Fruit fly (Drosophila melanogaster) whole organism, embryonic: Measurements from ENCODE around the gene meep.

Experiments
- Antp ChIP-seq: fragments of 200-800 bp; sonication (Bioruptor generic); optimal IDR thresholded peaks from 3 replicates; lab custom pipeline; 2016; ENCODE audit warnings: missing biosample characterization, missing genetic modification characterization
- CG11456 ChIP-seq: fragments of 200-800 bp; sonication (Bioruptor generic); IDR thresholded peaks from 3 replicates; pipeline ENCODE4 v1.3.6; 2022; ENCODE audit warnings: missing biosample characterization, missing genetic modification characterization
- CG11504 ChIP-seq: fragments of 200-800 bp; sonication (Bioruptor generic); optimal IDR thresholded peaks from 3 replicates; lab custom pipeline; 2019; ENCODE audit warnings: missing biosample characterization, mild to moderate bottlenecking, missing genetic modification characterization, moderate library complexity
- CG11560 ChIP-seq: fragments of 200-800 bp; sonication (Bioruptor generic); IDR thresholded peaks from 3 replicates; pipeline ENCODE4 v1.3.6; 2022; ENCODE audit warnings: missing biosample characterization, missing genetic modification characterization
- CG11696 ChIP-seq: fragments of 200-800 bp; sonication (Bioruptor generic); IDR thresholded peaks from 2 replicates; pipeline ENCODE4 v1.3.6; 2022; ENCODE audit warnings: missing biosample characterization, missing genetic modification characterization
- CG12219 ChIP-seq: fragments of 200-800 bp; sonication (Bioruptor generic); optimal IDR thresholded peaks from 3 replicates; lab custom pipeline; 2018; ENCODE audit warnings: missing biosample characterization, mild to moderate bottlenecking, missing genetic modification characterization
- CG13296 ChIP-seq: fragments of 200-800 bp; sonication (Bioruptor generic); optimal IDR thresholded peaks from 3 replicates; lab custom pipeline; 2018; ENCODE audit warnings: missing biosample characterization, mild to moderate bottlenecking, missing genetic modification characterization
- CG15269 ChIP-seq: fragments of 200-800 bp; sonication (Bioruptor generic); optimal IDR thresholded peaks from 2 replicates; lab custom pipeline; 2018; ENCODE audit warnings: missing biosample characterization, mild to moderate bottlenecking, missing genetic modification characterization, moderate library complexity
- CG17328 ChIP-seq: fragments of 200-800 bp; sonication (Bioruptor generic); IDR thresholded peaks from 2 replicates; pipeline ENCODE4 v1.3.6; 2022; ENCODE audit warnings: missing biosample characterization, missing genetic modification characterization
- CG18011 ChIP-seq: fragments of 200-800 bp; sonication (Bioruptor generic); optimal IDR thresholded peaks from 2 replicates; lab custom pipeline; 2017; ENCODE audit warnings: missing biosample characterization, missing genetic modification characterization, mild to moderate bottlenecking, moderate library complexity, missing genotype
- CG1832 ChIP-seq: fragments of 200-800 bp; sonication (Bioruptor generic); optimal IDR thresholded peaks from 2 replicates; lab custom pipeline; 2017; ENCODE audit warnings: missing biosample characterization, mild to moderate bottlenecking, missing genetic modification characterization, inconsistent platforms
- CG18764 ChIP-seq: fragments of 200-800 bp; sonication (Bioruptor generic); optimal IDR thresholded peaks from 3 replicates; lab custom pipeline; 2016; ENCODE audit warnings: missing biosample characterization, missing genetic modification characterization
- CG2678 ChIP-seq: fragments of 200-800 bp; sonication (Bioruptor generic); optimal IDR thresholded peaks from 3 replicates; lab custom pipeline; 2019; ENCODE audit warnings: missing biosample characterization, mild to moderate bottlenecking, missing genetic modification characterization, moderate library complexity
- CG32532 ChIP-seq: fragments of 200-800 bp; sonication (Bioruptor generic); IDR thresholded peaks from 2 replicates; pipeline ENCODE4 v1.3.6; 2022; ENCODE audit warnings: missing biosample characterization, missing genetic modification characterization
- CG7786 ChIP-seq: fragments of 200-800 bp; sonication (Bioruptor generic); optimal IDR thresholded peaks from 2 replicates; lab custom pipeline; 2016; ENCODE audit warnings: missing biosample characterization, missing genetic modification characterization
- CG8290 ChIP-seq, 3 experiments: fragments of 200-800 bp; sonication (Bioruptor generic); optimal IDR thresholded peaks; 2 replicates each; lab custom pipeline; 2016 to 2019; ENCODE audit warnings: missing biosample characterization in 3 of 3, missing genetic modification characterization in 3 of 3, mild to moderate bottlenecking in 2 of 3, moderate library complexity in 1 of 3
- CG8765 ChIP-seq: fragments of 200-800 bp; sonication (Bioruptor generic); IDR thresholded peaks from 2 replicates; pipeline ENCODE4 v1.3.6; 2022; ENCODE audit warnings: missing biosample characterization, missing genetic modification characterization
- CG8944 ChIP-seq: fragments of 200-800 bp; sonication (Bioruptor generic); optimal IDR thresholded peaks from 3 replicates; lab custom pipeline; 2016; ENCODE audit warnings: missing biosample characterization, missing genetic modification characterization
- CG9215 ChIP-seq: fragments of 200-800 bp; sonication (Bioruptor generic); IDR thresholded peaks from 2 replicates; pipeline ENCODE4 v1.3.6; 2022; ENCODE audit warnings: missing biosample characterization, missing genetic modification characterization
- CG9932 ChIP-seq: fragments of 200-800 bp; sonication (Bioruptor generic); IDR thresholded peaks from 2 replicates; pipeline ENCODE4 v1.3.6; 2022; ENCODE audit warnings: missing biosample characterization, missing genetic modification characterization
- Ets65A ChIP-seq: fragments of 200-800 bp; sonication (Bioruptor generic); peaks from one replicate; lab custom pipeline; 2016; ENCODE audit warnings: missing biosample characterization, missing genetic modification characterization
- Fer1 ChIP-seq: fragments of 200-800 bp; sonication (Bioruptor generic); optimal IDR thresholded peaks from 2 replicates; lab custom pipeline; 2017; ENCODE audit warnings: missing biosample characterization, mild to moderate bottlenecking, missing genetic modification characterization
- MESR4 ChIP-seq: fragments of 200-800 bp; sonication (Bioruptor generic); optimal IDR thresholded peaks from 2 replicates; lab custom pipeline; 2018; ENCODE audit warnings: missing biosample characterization, mild to moderate bottlenecking, missing genetic modification characterization, moderate library complexity
- Med ChIP-seq: fragments of 200-800 bp; sonication (Bioruptor generic); peaks from one replicate; lab custom pipeline; 2016; ENCODE audit warnings: missing biosample characterization, missing genetic modification characterization, mild to moderate bottlenecking, inconsistent platforms, moderate library complexity
- NfI ChIP-seq: fragments of 200-800 bp; sonication (Bioruptor generic); optimal IDR thresholded peaks from 3 replicates; lab custom pipeline; 2018; ENCODE audit warnings: missing biosample characterization, mild to moderate bottlenecking, missing genetic modification characterization, moderate library complexity
- Oli ChIP-seq: fragments of 200-800 bp; sonication (Bioruptor generic); optimal IDR thresholded peaks from 2 replicates; lab custom pipeline; 2018; ENCODE audit warnings: missing biosample characterization, mild to moderate bottlenecking, missing genetic modification characterization, moderate library complexity
- Pdp1 ChIP-seq, 2 experiments: fragments of 200-800 bp; sonication (Bioruptor generic); optimal IDR thresholded peaks; 3 replicates each; lab custom pipeline; 2016; ENCODE audit warnings: missing biosample characterization in 2 of 2, missing genetic modification characterization in 2 of 2, mild to moderate bottlenecking in 1 of 2, moderate library complexity in 1 of 2
- Ptx1 ChIP-seq: fragments of 200-800 bp; sonication (Bioruptor generic); IDR thresholded peaks from 2 replicates; pipeline ENCODE4 v1.3.6; 2022; ENCODE audit warnings: missing biosample characterization, missing genetic modification characterization
- Scr ChIP-seq: fragments of 200-800 bp; sonication (Bioruptor generic); IDR thresholded peaks from 2 replicates; pipeline ENCODE4 v1.3.6; 2022; ENCODE audit warnings: missing biosample characterization, missing genetic modification characterization; ENCODE audit not compliant: partially characterized antibody
- Sry-β ChIP-seq: fragments of 200-800 bp; sonication (Bioruptor generic); optimal IDR thresholded peaks from 2 replicates; lab custom pipeline; 2018; ENCODE audit warnings: missing biosample characterization, mild to moderate bottlenecking, missing genetic modification characterization, moderate library complexity
- Usf ChIP-seq: fragments of 200-800 bp; sonication (Bioruptor generic); optimal IDR thresholded peaks from 2 replicates; lab custom pipeline; 2017; ENCODE audit warnings: missing genotype, missing biosample characterization, missing genetic modification characterization
- ase ChIP-seq: fragments of 200-800 bp; sonication (Bioruptor generic); IDR thresholded peaks from 3 replicates; pipeline ENCODE4 v1.3.6; 2022; ENCODE audit warnings: missing biosample characterization, missing genetic modification characterization
- bowl ChIP-seq: fragments of 200-800 bp; sonication (Bioruptor generic); IDR thresholded peaks from 2 replicates; pipeline ENCODE4 v1.3.6; 2022; ENCODE audit warnings: missing biosample characterization, missing genetic modification characterization
- da ChIP-seq: fragments of 200-800 bp; sonication (Bioruptor generic); optimal IDR thresholded peaks from 2 replicates; lab custom pipeline; 2016; ENCODE audit warnings: missing biosample characterization, missing genetic modification characterization
- dmrt99B ChIP-seq: fragments of 200-800 bp; sonication (Bioruptor generic); optimal IDR thresholded peaks from 2 replicates; lab custom pipeline; 2018; ENCODE audit warnings: missing biosample characterization, mild to moderate bottlenecking, missing genetic modification characterization, moderate library complexity
- esg ChIP-seq: fragments of 200-800 bp; sonication (Bioruptor generic); conservative IDR thresholded peaks from 2 replicates; pipeline ENCODE4 v1.3.6; 2022; ENCODE audit warnings: missing biosample characterization, missing genetic modification characterization
- lab ChIP-seq: fragments of 200-800 bp; sonication (Bioruptor generic); optimal IDR thresholded peaks from 3 replicates; lab custom pipeline; 2017; ENCODE audit warnings: missing biosample characterization, missing genetic modification characterization, mild to moderate bottlenecking, moderate library complexity, missing genetic modification reagents
- lmd ChIP-seq: fragments of 200-800 bp; sonication (Bioruptor generic); IDR thresholded peaks from 2 replicates; pipeline ENCODE4 v1.3.6; 2022; ENCODE audit warnings: missing biosample characterization, missing genetic modification characterization
- luna ChIP-seq: fragments of 200-800 bp; sonication (Bioruptor generic); optimal IDR thresholded peaks from 2 replicates; lab custom pipeline; 2016; ENCODE audit warnings: missing biosample characterization, missing genetic modification characterization
- mam ChIP-seq: fragments of 200-800 bp; sonication (Bioruptor generic); optimal IDR thresholded peaks from 3 replicates; lab custom pipeline; 2016; ENCODE audit warnings: missing biosample characterization, missing genetic modification characterization
- prd ChIP-seq, 3 experiments: fragments of >200 bp in 2 of 3; fragments of 200-800 bp in 1 of 3; sonication (Bioruptor generic) in 1 of 3; optimal IDR thresholded peaks in 2 of 3; IDR thresholded peaks in 1 of 3; 2 replicates in 2 of 3; 3 replicates in 1 of 3; pipeline versions ENCODE4 v1.3.6 to Lab custom; 2017 to 2022; ENCODE audit warnings: missing biosample characterization in 1 of 3, missing genetic modification characterization in 1 of 3
- pzg ChIP-seq: fragments of 200-800 bp; sonication (Bioruptor generic); optimal IDR thresholded peaks from 3 replicates; lab custom pipeline; 2018; ENCODE audit warnings: missing biosample characterization, mild to moderate bottlenecking, missing genetic modification characterization, moderate library complexity
- ranshi ChIP-seq: fragments of 200-800 bp; sonication (Bioruptor generic); IDR thresholded peaks from 2 replicates; pipeline ENCODE4 v1.3.6; 2022; ENCODE audit warnings: missing biosample characterization, missing genetic modification characterization
- scrt ChIP-seq: fragments of 200-800 bp; sonication (Bioruptor generic); optimal IDR thresholded peaks from 2 replicates; lab custom pipeline; 2018; ENCODE audit warnings: missing biosample characterization, mild to moderate bottlenecking, missing genetic modification characterization, moderate library complexity
- sd ChIP-seq: fragments of 200-800 bp; sonication (Bioruptor generic); optimal IDR thresholded peaks from 3 replicates; lab custom pipeline; 2018; ENCODE audit warnings: missing biosample characterization, mild to moderate bottlenecking, missing genetic modification characterization, moderate library complexity
- sim ChIP-seq: fragments of 200-800 bp; sonication (Bioruptor generic); IDR thresholded peaks from 2 replicates; pipeline ENCODE4 v1.3.6; 2022; ENCODE audit warnings: missing biosample characterization, missing genetic modification characterization
- tgo ChIP-seq: fragments of 200-800 bp; sonication (Bioruptor generic); IDR thresholded peaks from 3 replicates; pipeline ENCODE4 v1.3.6; 2022; ENCODE audit warnings: missing biosample characterization, missing genetic modification characterization
- twi ChIP-seq: fragments of 200-800 bp; optimal IDR thresholded peaks from 2 replicates; lab custom pipeline; 2019; ENCODE audit warnings: missing biosample characterization, mild to moderate bottlenecking, missing genetic modification characterization, moderate library complexity
- unpg ChIP-seq: fragments of 200-800 bp; sonication (Bioruptor generic); optimal IDR thresholded peaks from 3 replicates; lab custom pipeline; 2018; ENCODE audit warnings: missing biosample characterization, mild to moderate bottlenecking, missing genetic modification characterization, moderate library complexity
- vfl ChIP-seq: fragments of 200-800 bp; sonication (Bioruptor generic); optimal IDR thresholded peaks from 2 replicates; lab custom pipeline; 2016; ENCODE audit warnings: missing biosample characterization, missing genetic modification characterization

meep gene

dm6 chr3L:1183467-1183866, 19.4 kb downstream of the meep start (continued):
- TF ChIP-seq Sry-β (GFP tag; lab: Kevin White, UChicago) (no peak), CG8944 (GFP tag; lab: Kevin White, UChicago) (no peak), Scr (GFP tag; lab: Robert Waterston, UW) (no peak), CG18011 (GFP tag; lab: Kevin White, UChicago) (no peak), dmrt99B (tag; lab: Kevin White, UChicago) (peak; percentile 29), Usf (GFP tag; lab: Kevin White, UChicago) (no peak), CG9215 (GFP tag; lab: Robert Waterston, UW) (peak; percentile 37; the same call in 1 of the 2 replicates), lab (GFP tag; lab: Kevin White, UChicago) (peak; percentile 53), CG17328 (0 out of 2 replicates have a peak, but pooled peaks have one; percentile 13), MESR4 (GFP tag; lab: Kevin White, UChicago) (no peak), CG11504 (tag; lab: Kevin White, UChicago) (peak; percentile 27), NfI (GFP tag; lab: Kevin White, UChicago) (no peak), bowl (GFP tag; lab: Robert Waterston, UW) (no peak), CG8290 (GFP tag; optimal IDR thresholded peaks at IDR 0.05; lab: Kevin White, UChicago) (no peak), CG8290 (tag; optimal IDR thresholded peaks at IDR 0.05; lab: Kevin White, UChicago) (peak in 1 of 2 experiments; percentile 60), Ets65A (GFP tag; lab: Kevin White, UChicago) (peak; percentile 87), esg (GFP tag; lab: Robert Waterston, UW) (no peak), CG11696 (no peak), Ptx1 (GFP tag; lab: Robert Waterston, UW) (peak; percentile 35; the same call in 1 of the 2 replicates), prd (optimal IDR thresholded peaks at IDR 0.05; lab: Kevin White, UChicago) (no peak), prd (GFP tag; IDR thresholded peaks at IDR 0.05; lab: Robert Waterston, UW) (peak; percentile 28; the same call in 1 of the 3 replicates), CG1832 (GFP tag; lab: Kevin White, UChicago) (no peak), CG15269 (tag; lab: Kevin White, UChicago) (peak; percentile 14), CG8765 (GFP tag; lab: Robert Waterston, UW) (no peak), vfl (GFP tag; lab: Kevin White, UChicago) (no peak), CG18764 (GFP tag; lab: Kevin White, UChicago) (no peak), da (GFP tag; lab: Kevin White, UChicago) (no peak), sd (tag; lab: Kevin White, UChicago) (no peak), luna (GFP tag; lab: Kevin White, UChicago) (no peak), lmd (GFP tag; lab: Robert Waterston, UW) (peak; percentile 34; the same call in 1 of the 2 replicates), CG2678 (tag; lab: Kevin White, UChicago) (peak; percentile 41), ase (GFP tag; lab: Robert Waterston, UW) (no peak), scrt (peak; percentile 17), mam (GFP tag; lab: Kevin White, UChicago) (peak; percentile 20), CG9932 (GFP tag; lab: Robert Waterston, UW) (peak; percentile 43; the same call in 1 of the 2 replicates), Med (peak; percentile 74), Pdp1 (GFP tag; optimal IDR thresholded peaks at IDR 0.05; lab: Kevin White, UChicago) (no peak), tgo (GFP tag; lab: Robert Waterston, UW) (peak; percentile 22; the same call in 1 of the 3 replicates), ranshi (GFP tag; lab: Robert Waterston, UW) (peak; percentile 43; the same call in 1 of the 2 replicates), CG13296 (peak; percentile 19), Antp (GFP tag; lab: Kevin White, UChicago) (peak; percentile 5), twi (tag; lab: Kevin White, UChicago) (no peak), pzg (GFP tag; lab: Kevin White, UChicago) (no peak), CG7786 (GFP tag; lab: Kevin White, UChicago) (no peak), Fer1 (GFP tag; lab: Kevin White, UChicago) (no peak), sim (GFP tag; lab: Robert Waterston, UW) (no peak), Oli (no peak), unpg (GFP tag; lab: Kevin White, UChicago) (no peak), CG11456 (0 out of 3 replicates have a peak, but pooled peaks have one; percentile 51), CG12219 (GFP tag; lab: Kevin White, UChicago) (no peak), CG32532 (GFP tag; lab: Robert Waterston, UW) (peak; percentile 48), CG11560 (tag; lab: Robert Waterston, UW) (no peak)
